Fruit fly (Drosophila melanogaster) Kc167 (cell line): ENCODE data around the gene CG3288.

Source experiments
- Myc ChIP-seq: fragments of >200 bp; optimal IDR thresholded peaks from 2 replicates; lab custom pipeline; 2017; ENCODE audit warnings: missing external identifiers
- Sin3A ChIP-seq: fragments of >200 bp; optimal IDR thresholded peaks from 2 replicates; lab custom pipeline; 2018; ENCODE audit warnings: missing external identifiers
- h ChIP-seq: fragments of >200 bp; optimal IDR thresholded peaks from 3 replicates; lab custom pipeline; 2018; ENCODE audit warnings: missing external identifiers
- insv ChIP-seq: fragments of >200 bp; optimal IDR thresholded peaks from 3 replicates; lab custom pipeline; 2018; ENCODE audit warnings: missing external identifiers
- psq ChIP-seq: fragments of >200 bp; optimal IDR thresholded peaks from 2 replicates; lab custom pipeline; 2017; ENCODE audit warnings: missing external identifiers
- ttk ChIP-seq: sonication (Bioruptor generic); optimal IDR thresholded peaks from 2 replicates; lab custom pipeline; 2017; ENCODE audit warnings: missing external identifiers

CG3288 gene

dm6 chr3L:20883969-20884368 lies 48.0 kb downstream of the CG3288 start:
- TF ChIP-seq ttk (no peak), h (lab: Kevin White, UChicago) (no peak), Myc (no peak), psq (lab: Kevin White, UChicago) (no peak), Sin3A (no peak), insv (no peak)

- TF ChIP-seq Myc (no peak), h (lab: Kevin White, UChicago) (no peak), psq (lab: Kevin White, UChicago) (no peak), insv (no peak), ttk (no peak), Sin3A (no peak)
These were observed 49.2 kb downstream of the CG3288 start, which contains the start of gene CG32432 for dm6 chr3L:20885172-20885571. Gene CG32432, minus strand, starts transcription at chr3L:20885188.
